Worm (Caenorhabditis elegans) whole organism, L4 larva: ENCODE results near the gene F08G12.5.

Experiments
- F26F4.8 ChIP-seq: fragments of 200-800 bp; sonication (Bioruptor generic); conservative IDR thresholded peaks from 2 replicates; pipeline ENCODE4 v1.3.6; 2022; ENCODE audit warnings: missing genetic modification characterization, missing compliant biosample characterization
- F37D6.2 ChIP-seq: sonication (generic microtip); optimal IDR thresholded peaks from 2 replicates; lab custom pipeline; 2016; ENCODE audit warnings: mild to moderate bottlenecking, missing genetic modification characterization, missing compliant biosample characterization
- T20F7.1 ChIP-seq: fragments of 200-800 bp; sonication (Bioruptor generic); optimal IDR thresholded peaks from 2 replicates; lab custom pipeline; 2018; ENCODE audit warnings: mild to moderate bottlenecking, missing genetic modification characterization, missing compliant biosample characterization
- Y48G9A.11 ChIP-seq: fragments of 200-800 bp; sonication (Bioruptor generic); IDR thresholded peaks from 2 replicates; pipeline ENCODE4 v1.3.6; 2022; ENCODE audit warnings: missing genetic modification reagents, missing genetic modification characterization, missing compliant biosample characterization
- Y5F2A.4 ChIP-seq: fragments of 200-800 bp; sonication (Bioruptor generic); optimal IDR thresholded peaks from 2 replicates; lab custom pipeline; 2018; ENCODE audit warnings: mild to moderate bottlenecking, missing genetic modification characterization, missing compliant biosample characterization
- Y75B8A.6 ChIP-seq: fragments of 200-800 bp; sonication (Bioruptor generic); IDR thresholded peaks from 2 replicates; pipeline ENCODE4 v1.3.6; 2022; ENCODE audit warnings: missing genetic modification reagents, missing genetic modification characterization, missing compliant biosample characterization
- ZK337.2 ChIP-seq: fragments of 200-800 bp; sonication (Bioruptor generic); IDR thresholded peaks from 2 replicates; pipeline ENCODE4 v1.3.6; 2022; ENCODE audit warnings: missing genetic modification reagents, missing genetic modification characterization, missing compliant biosample characterization
- ama-1 ChIP-seq: fragments of 150-350 bp; optimal IDR thresholded peaks from 2 replicates; lab custom pipeline; 2014; ENCODE audit warnings: inconsistent platforms, mixed read lengths
- ceh-28 ChIP-seq: fragments of 150-350 bp; optimal IDR thresholded peaks from 2 replicates; lab custom pipeline; 2014; ENCODE audit warnings: missing biosample characterization, missing genetic modification reagents, missing genetic modification characterization
- ceh-62 ChIP-seq: sonication (generic microtip); optimal IDR thresholded peaks from 2 replicates; lab custom pipeline; 2017; ENCODE audit warnings: missing biosample characterization, missing genetic modification characterization
- dmd-6 ChIP-seq: fragments of 200-800 bp; sonication (Bioruptor generic); IDR thresholded peaks from 2 replicates; pipeline ENCODE4 v1.3.6; 2022; ENCODE audit warnings: missing genetic modification reagents, missing genetic modification characterization, missing compliant biosample characterization
- dmd-8 ChIP-seq: fragments of 200-800 bp; sonication (Bioruptor generic); IDR thresholded peaks from 2 replicates; pipeline ENCODE4 v1.3.6; 2022; ENCODE audit warnings: missing genetic modification characterization, missing compliant biosample characterization
- dpl-1 ChIP-seq: fragments of 150-350 bp; optimal IDR thresholded peaks from 2 replicates; lab custom pipeline; 2014; ENCODE audit warnings: missing biosample characterization, missing genetic modification reagents, missing genetic modification characterization
- duxl-1 ChIP-seq: sonication (generic microtip); optimal IDR thresholded peaks from 2 replicates; lab custom pipeline; 2016; ENCODE audit warnings: mild to moderate bottlenecking, missing genetic modification characterization, moderate library complexity, missing compliant biosample characterization; ENCODE audit not compliant: poor library complexity
- egl-43 ChIP-seq: fragments of 200-800 bp; sonication (Bioruptor generic); IDR thresholded peaks from 2 replicates; pipeline ENCODE4 v1.3.6; 2022; ENCODE audit warnings: missing genetic modification reagents, missing genetic modification characterization, missing compliant biosample characterization
- fkh-10 ChIP-seq: fragments of 150-350 bp; optimal IDR thresholded peaks from 2 replicates; lab custom pipeline; 2014; ENCODE audit warnings: missing biosample characterization, missing genetic modification reagents, missing genetic modification characterization
- fos-1 ChIP-seq: fragments of 150-350 bp; optimal IDR thresholded peaks from 2 replicates; lab custom pipeline; 2014; ENCODE audit warnings: missing biosample characterization, missing genetic modification characterization
- lim-7 ChIP-seq: fragments of 200-800 bp; sonication (Bioruptor generic); IDR thresholded peaks from 2 replicates; pipeline ENCODE4 v1.3.6; 2022; ENCODE audit warnings: missing genetic modification characterization, missing compliant biosample characterization
- lin-38 ChIP-seq: fragments of 200-800 bp; sonication (Bioruptor generic); IDR thresholded peaks from 2 replicates; pipeline ENCODE4 v1.3.6; 2022; ENCODE audit warnings: missing genetic modification reagents, missing genetic modification characterization, missing compliant biosample characterization
- lir-3 ChIP-seq: sonication (generic microtip); optimal IDR thresholded peaks from 2 replicates; lab custom pipeline; 2016; ENCODE audit warnings: mild to moderate bottlenecking, missing genetic modification characterization, missing compliant biosample characterization
- mdl-1 ChIP-seq, 2 experiments: fragments of 150-350 bp in 1 of 2; sonication (generic microtip) in 1 of 2; optimal IDR thresholded peaks; 2 replicates each; lab custom pipeline; 2014 to 2017; ENCODE audit warnings: missing biosample characterization in 2 of 2, missing genetic modification characterization in 2 of 2
- mdt-29 ChIP-seq: fragments of 200-800 bp; sonication (Bioruptor generic); IDR thresholded peaks from 2 replicates; pipeline ENCODE4 v1.3.6; 2022; ENCODE audit warnings: missing genetic modification reagents, missing genetic modification characterization, missing compliant biosample characterization
- mes-2 ChIP-seq: sonication (generic microtip); optimal IDR thresholded peaks from 2 replicates; lab custom pipeline; 2016; ENCODE audit warnings: missing genotype, mild to moderate bottlenecking, missing genetic modification characterization, missing compliant biosample characterization; ENCODE audit not compliant: poor library complexity, severe bottlenecking
- nhr-102 ChIP-seq: sonication (generic microtip); optimal IDR thresholded peaks from 2 replicates; lab custom pipeline; 2016; ENCODE audit warnings: mild to moderate bottlenecking, missing genetic modification characterization, moderate library complexity, missing compliant biosample characterization
- nhr-111 ChIP-seq: fragments of 200-800 bp; sonication (Bioruptor generic); optimal IDR thresholded peaks from 2 replicates; lab custom pipeline; 2018; ENCODE audit warnings: mild to moderate bottlenecking, missing genetic modification characterization, missing compliant biosample characterization
- nhr-28 ChIP-seq: fragments of 150-350 bp; optimal IDR thresholded peaks from 2 replicates; lab custom pipeline; 2014; ENCODE audit warnings: missing biosample characterization, missing genetic modification characterization
- nhr-42 ChIP-seq: fragments of 200-800 bp; sonication (Bioruptor generic); IDR thresholded peaks from 2 replicates; pipeline ENCODE4 v1.3.6; 2022; ENCODE audit warnings: missing genetic modification characterization, missing compliant biosample characterization
- nhr-6 ChIP-seq: fragments of 150-350 bp; optimal IDR thresholded peaks from 2 replicates; lab custom pipeline; 2014; ENCODE audit warnings: missing biosample characterization, missing genetic modification characterization
- pha-4 ChIP-seq, 2 experiments: fragments of 150-350 bp in 1 of 2; fragments of 200-800 bp in 1 of 2; sonication (Bioruptor generic) in 1 of 2; IDR thresholded peaks in 1 of 2; optimal IDR thresholded peaks in 1 of 2; 2 replicates each; pipeline versions ENCODE4 v1.3.6 to Lab custom; 2014 to 2022; ENCODE audit warnings: missing genetic modification characterization in 2 of 2, missing genetic modification reagents in 2 of 2, missing biosample characterization in 1 of 2, missing compliant biosample characterization in 1 of 2
- rbr-2 ChIP-seq: sonication (generic microtip); optimal IDR thresholded peaks from 2 replicates; lab custom pipeline; 2016; ENCODE audit warnings: missing genotype, missing genetic modification characterization, missing compliant biosample characterization
- sdz-12 ChIP-seq: fragments of 200-800 bp; sonication (Bioruptor generic); optimal IDR thresholded peaks from 2 replicates; lab custom pipeline; 2018; ENCODE audit warnings: mild to moderate bottlenecking, missing genetic modification characterization, missing compliant biosample characterization
- set-16 ChIP-seq: fragments of 200-800 bp; sonication (Bioruptor generic); IDR thresholded peaks from 2 replicates; pipeline ENCODE4 v1.3.6; 2022; ENCODE audit warnings: missing genetic modification reagents, missing genetic modification characterization, missing compliant biosample characterization
- skn-1 ChIP-seq: fragments of 150-350 bp; optimal IDR thresholded peaks from 2 replicates; lab custom pipeline; 2014; ENCODE audit warnings: missing biosample characterization, missing genetic modification characterization
- snpc-4 ChIP-seq: fragments of 150-350 bp; optimal IDR thresholded peaks from 2 replicates; lab custom pipeline; 2014; ENCODE audit warnings: missing biosample characterization, missing genetic modification characterization
- tag-97 ChIP-seq: fragments of 200-800 bp; sonication (Bioruptor generic); IDR thresholded peaks from 2 replicates; pipeline ENCODE4 v1.3.6; 2022; ENCODE audit warnings: missing genetic modification characterization, missing compliant biosample characterization
- tra-1 ChIP-seq: fragments of 200-800 bp; sonication (Bioruptor generic); IDR thresholded peaks from 2 replicates; pipeline ENCODE4 v1.3.6; 2022; ENCODE audit warnings: missing genetic modification reagents, missing genetic modification characterization, missing compliant biosample characterization
- vab-7 ChIP-seq: fragments of 200-800 bp; sonication (Bioruptor generic); IDR thresholded peaks from 2 replicates; pipeline ENCODE4 v1.3.6; 2022; ENCODE audit warnings: missing genetic modification reagents, missing genetic modification characterization, missing compliant biosample characterization
- zfp-2 ChIP-seq: sonication (generic microtip); optimal IDR thresholded peaks from 2 replicates; lab custom pipeline; 2016; ENCODE audit warnings: mild to moderate bottlenecking, missing genetic modification characterization, missing compliant biosample characterization
- zip-11 ChIP-seq: fragments of 200-800 bp; sonication (Bioruptor generic); IDR thresholded peaks from 2 replicates; pipeline ENCODE4 v1.3.6; 2022; ENCODE audit warnings: missing genetic modification characterization, missing compliant biosample characterization

Gene F08G12.5

DNA sequence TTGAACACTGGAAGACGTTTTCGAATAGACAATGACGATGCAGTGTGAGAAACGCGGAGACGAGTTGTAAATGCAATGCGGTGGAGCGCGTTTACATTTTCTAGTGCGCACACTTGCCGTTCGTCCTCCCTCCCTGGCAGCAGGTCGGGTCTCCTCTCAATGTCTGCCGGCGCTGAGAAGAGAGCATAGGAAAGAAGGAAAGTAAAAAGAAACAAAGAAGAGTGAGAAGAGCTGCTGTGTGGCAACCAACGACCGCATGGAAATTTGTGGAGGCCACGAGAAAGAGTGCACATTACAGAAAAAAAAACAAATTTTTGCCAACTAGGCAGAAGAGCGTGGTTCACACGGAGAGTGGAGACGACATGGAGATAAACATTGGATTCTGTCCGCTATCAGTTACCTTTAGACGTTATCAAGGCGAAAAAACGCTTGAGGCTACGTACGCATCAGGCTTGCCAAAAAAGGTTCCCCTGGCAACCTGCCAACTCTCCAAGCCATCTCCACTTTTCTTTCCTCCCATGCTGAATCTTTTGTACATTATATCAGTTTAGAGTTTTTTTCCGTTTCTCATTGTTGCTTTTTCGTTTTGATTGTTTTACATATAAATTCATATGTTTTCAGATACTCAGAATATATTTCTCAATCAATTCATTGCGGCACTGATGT is 10.3 kb downstream of the F08G12.5 start, which contains the start of the genes snrp-40.1 and F08G12.3 (continued):
- TF ChIP-seq dmd-6 (GFP tag; lab: Robert Waterston, UW) = peak; percentile 79
- TF ChIP-seq duxl-1 = no peak
- peak; percentile 28 for TF ChIP-seq nhr-102 (tag; lab: Kevin White, UChicago)
- peak; percentile 86 for TF ChIP-seq nhr-6 (tag; lab: Kevin White, UChicago)
- TF ChIP-seq nhr-28 (tag; lab: Kevin White, UChicago) = peak; percentile 97
- no peak for TF ChIP-seq ama-1 (lab: Kevin White, UChicago)
- TF ChIP-seq F37D6.2 (tag; lab: Kevin White, UChicago) = peak; percentile 57
- peak; percentile 59 to 88 for TF ChIP-seq mdl-1 (tag; optimal IDR thresholded peaks at IDR 0.05; lab: Kevin White, UChicago)
- no peak for TF ChIP-seq fos-1 (tag; lab: Kevin White, UChicago)
- no peak for TF ChIP-seq ZK337.2 (GFP tag; lab: Robert Waterston, UW)
- no peak for TF ChIP-seq nhr-111 (GFP tag; lab: Kevin White, UChicago)
- TF ChIP-seq ceh-62 (tag; lab: Kevin White, UChicago) = no peak
- TF ChIP-seq nhr-42 = no peak
- peak; percentile 73 for TF ChIP-seq egl-43 (GFP tag; lab: Robert Waterston, UW)
- no peak for TF ChIP-seq snpc-4 (tag; lab: Kevin White, UChicago)
- TF ChIP-seq Y75B8A.6 (GFP tag; lab: Robert Waterston, UW) = no peak
- TF ChIP-seq lim-7 (GFP tag; lab: Robert Waterston, UW) = no peak
- TF ChIP-seq zfp-2 = no peak
- no peak for TF ChIP-seq pha-4 (GFP tag; IDR thresholded peaks at IDR 0.05; lab: Robert Waterston, UW)
- TF ChIP-seq pha-4 (tag; optimal IDR thresholded peaks at IDR 0.05; lab: Kevin White, UChicago) = no peak
- peak; percentile 14 for TF ChIP-seq T20F7.1 (GFP tag; lab: Kevin White, UChicago)
- TF ChIP-seq sdz-12 (GFP tag; lab: Kevin White, UChicago) = no peak
- no peak for TF ChIP-seq zip-11
- no peak for TF ChIP-seq Y5F2A.4 (GFP tag; lab: Kevin White, UChicago)
- peak; percentile 50; the same call in 1 of the 2 replicates for TF ChIP-seq tra-1 (GFP tag; lab: Robert Waterston, UW)
- TF ChIP-seq rbr-2 (tag; lab: Kevin White, UChicago) = peak; percentile 89
- no peak for TF ChIP-seq lir-3
- TF ChIP-seq ceh-28 (tag; lab: Kevin White, UChicago) = no peak
- TF ChIP-seq F26F4.8 (GFP tag; lab: Robert Waterston, UW) = no peak
- TF ChIP-seq fkh-10 (GFP tag; lab: Kevin White, UChicago) = peak; percentile 90
- TF ChIP-seq mdt-29 = no peak
- peak; percentile 88 for TF ChIP-seq mes-2 (tag; lab: Kevin White, UChicago)
- no peak; the same call in none of the 2 replicates for TF ChIP-seq set-16 (GFP tag; lab: Robert Waterston, UW)
- TF ChIP-seq vab-7 (GFP tag; lab: Robert Waterston, UW) = peak; percentile 30; the same call in 1 of the 2 replicates
- TF ChIP-seq Y48G9A.11 (GFP tag; lab: Robert Waterston, UW) = no peak
- peak; percentile 93 for TF ChIP-seq lin-38 (GFP tag; lab: Robert Waterston, UW)
- peak; percentile 62 for TF ChIP-seq dpl-1 (GFP tag; lab: Kevin White, UChicago)

DNA sequence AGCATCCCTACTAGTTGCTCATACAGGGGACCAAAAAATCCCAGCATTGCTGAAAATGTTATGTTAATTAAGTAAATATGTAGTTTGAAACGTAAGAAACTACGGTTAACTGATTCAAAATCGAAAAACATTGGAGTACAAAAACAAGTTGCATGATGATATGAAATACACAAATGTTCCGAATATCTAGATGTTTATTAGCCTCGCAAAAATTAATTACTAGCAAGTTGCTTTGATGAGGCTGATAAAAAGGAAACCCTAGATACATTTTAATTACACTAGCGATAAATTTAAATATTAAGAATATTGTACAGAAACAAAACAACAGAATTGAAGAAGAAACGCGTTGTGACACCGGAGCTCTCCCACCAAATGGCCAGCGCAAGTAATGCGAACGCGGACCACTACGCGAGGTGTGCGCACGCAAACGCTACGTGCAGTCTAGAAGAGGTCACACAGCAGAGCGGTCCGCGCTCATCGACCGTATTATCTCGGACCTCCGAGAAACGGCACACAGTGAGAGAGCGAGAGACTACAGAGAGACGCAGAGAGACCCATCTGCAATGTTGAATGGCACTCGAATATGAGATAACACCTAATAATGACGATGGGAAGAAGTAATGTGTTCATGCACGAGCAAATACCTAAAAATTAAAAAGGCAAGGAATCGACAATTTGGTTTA is 13.3 kb downstream of the F08G12.5 start, which contains the start of gene inx-2:
Gene inx-2 (minus strand): TSS at position 51 of the 683 bp plus-strand sequence.
- TF ChIP-seq tag-97 (GFP tag; lab: Robert Waterston, UW) (no peak), skn-1 (no peak), set-16 (GFP tag; lab: Robert Waterston, UW) (0 out of 2 replicates have a peak, but pooled peaks have one; percentile 26), Y48G9A.11 (GFP tag; lab: Robert Waterston, UW) (no peak), dmd-8 (0 out of 2 replicates have a peak, but pooled peaks have one; percentile 32), F37D6.2 (tag; lab: Kevin White, UChicago) (no peak)
